Fruit fly (Drosophila melanogaster) whole organism, embryonic: ENCODE results near the gene DNAlig4.
A peak's percentile ranks its signal among the peaks of the same experiment; 100 is the strongest.

Source experiments
- B-H2 ChIP-seq: fragments of 200-800 bp; sonication (Bioruptor generic); optimal IDR thresholded peaks from 2 replicates; lab custom pipeline; 2018; ENCODE audit warnings: missing biosample characterization, mild to moderate bottlenecking, missing genetic modification characterization
- Bdp1 ChIP-seq: fragments of 200-800 bp; sonication (Bioruptor generic); optimal IDR thresholded peaks from 3 replicates; lab custom pipeline; 2016; ENCODE audit warnings: missing biosample characterization, missing genetic modification characterization
- Bgb ChIP-seq: fragments of 200-800 bp; sonication (Bioruptor generic); IDR thresholded peaks from 2 replicates; pipeline ENCODE4 v1.3.6; 2022; ENCODE audit warnings: missing biosample characterization, missing genetic modification characterization; ENCODE audit not compliant: partially characterized antibody
- CG10209 ChIP-seq: fragments of 200-800 bp; sonication (Bioruptor generic); optimal IDR thresholded peaks from 3 replicates; lab custom pipeline; 2017; ENCODE audit warnings: missing biosample characterization, mild to moderate bottlenecking, missing genetic modification characterization, missing genetic modification reagents
- CG10267 ChIP-seq: fragments of 200-800 bp; sonication (Bioruptor generic); optimal IDR thresholded peaks from 2 replicates; lab custom pipeline; 2018; ENCODE audit warnings: missing biosample characterization, mild to moderate bottlenecking, missing genetic modification characterization, moderate library complexity
- CG11085 ChIP-seq: fragments of 200-800 bp; sonication (Bioruptor generic); IDR thresholded peaks from 2 replicates; pipeline ENCODE4 v1.3.6; 2022; ENCODE audit warnings: missing biosample characterization, missing genetic modification characterization
- CG11247 ChIP-seq: fragments of 200-800 bp; sonication (Bioruptor generic); IDR thresholded peaks from 2 replicates; pipeline ENCODE4 v1.3.6; 2022; ENCODE audit warnings: missing biosample characterization, missing genetic modification characterization
- CG12071 ChIP-seq: fragments of 200-800 bp; sonication (Bioruptor generic); optimal IDR thresholded peaks from 3 replicates; lab custom pipeline; 2018; ENCODE audit warnings: missing biosample characterization, mild to moderate bottlenecking, missing genetic modification characterization
- CG13424 ChIP-seq: fragments of 200-800 bp; sonication (Bioruptor generic); optimal IDR thresholded peaks from 2 replicates; lab custom pipeline; 2019; ENCODE audit warnings: missing biosample characterization, mild to moderate bottlenecking, missing genetic modification characterization, moderate library complexity
- CG15011 ChIP-seq: fragments of 200-800 bp; sonication (Bioruptor generic); optimal IDR thresholded peaks from 3 replicates; lab custom pipeline; 2018; ENCODE audit warnings: missing biosample characterization, mild to moderate bottlenecking, missing genetic modification characterization
- CG15479 ChIP-seq: fragments of 200-800 bp; sonication (Bioruptor generic); optimal IDR thresholded peaks from 3 replicates; lab custom pipeline; 2019; ENCODE audit warnings: missing biosample characterization, mild to moderate bottlenecking, missing genetic modification characterization, moderate library complexity
- CG1602 ChIP-seq: fragments of 200-800 bp; sonication (Bioruptor generic); optimal IDR thresholded peaks from 3 replicates; lab custom pipeline; 2016; ENCODE audit warnings: missing biosample characterization, missing genetic modification characterization
- CG17328 ChIP-seq: fragments of 200-800 bp; sonication (Bioruptor generic); IDR thresholded peaks from 2 replicates; pipeline ENCODE4 v1.3.6; 2022; ENCODE audit warnings: missing biosample characterization, missing genetic modification characterization
- CG2199 ChIP-seq: fragments of 200-800 bp; sonication (Bioruptor generic); IDR thresholded peaks from 3 replicates; pipeline ENCODE4 v1.3.6; 2022; ENCODE audit warnings: missing biosample characterization, missing genetic modification characterization
- CG30431 ChIP-seq: fragments of 200-800 bp; sonication (Bioruptor generic); optimal IDR thresholded peaks from 2 replicates; lab custom pipeline; 2017; ENCODE audit warnings: missing biosample characterization, missing genetic modification characterization
- CG31224 ChIP-seq: fragments of 200-800 bp; sonication (Bioruptor generic); IDR thresholded peaks from 2 replicates; pipeline ENCODE4 v1.3.6; 2022; ENCODE audit warnings: missing biosample characterization, missing genetic modification characterization
- CG31365 ChIP-seq: fragments of 200-800 bp; sonication (Bioruptor generic); optimal IDR thresholded peaks from 2 replicates; lab custom pipeline; 2018; ENCODE audit warnings: missing biosample characterization, mild to moderate bottlenecking, missing genetic modification characterization
- CG32532 ChIP-seq: fragments of 200-800 bp; sonication (Bioruptor generic); IDR thresholded peaks from 2 replicates; pipeline ENCODE4 v1.3.6; 2022; ENCODE audit warnings: missing biosample characterization, missing genetic modification characterization
- CG32772 ChIP-seq: fragments of 200-800 bp; sonication (Bioruptor generic); IDR thresholded peaks from 2 replicates; pipeline ENCODE4 v1.3.6; 2022; ENCODE audit warnings: missing biosample characterization, missing genetic modification characterization
- CG34422 ChIP-seq: fragments of 200-800 bp; sonication (Bioruptor generic); IDR thresholded peaks from 3 replicates; pipeline ENCODE4 v1.3.6; 2022; ENCODE audit warnings: missing biosample characterization, missing genetic modification characterization
- CG3726 ChIP-seq: fragments of 200-800 bp; sonication (Bioruptor generic); IDR thresholded peaks from 3 replicates; pipeline ENCODE4, ENCODE4 v1.3.6; 2022; ENCODE audit warnings: missing biosample characterization, missing genetic modification characterization
- CG4282 ChIP-seq: fragments of 200-800 bp; sonication (Bioruptor generic); optimal IDR thresholded peaks from 2 replicates; lab custom pipeline; 2016; ENCODE audit warnings: missing biosample characterization, missing genetic modification characterization
- CG5953 ChIP-seq: fragments of 200-800 bp; sonication (Bioruptor generic); IDR thresholded peaks from 2 replicates; pipeline ENCODE4 v1.3.6; 2022; ENCODE audit warnings: missing biosample characterization, missing genetic modification characterization
- CG7372 ChIP-seq: fragments of 200-800 bp; sonication (Bioruptor generic); IDR thresholded peaks from 2 replicates; pipeline ENCODE4 v1.3.6; 2022; ENCODE audit warnings: missing biosample characterization, missing genetic modification characterization
- D ChIP-seq, 2 experiments: fragments of 200-800 bp in 1 of 2; fragments of >200 bp in 1 of 2; sonication (Bioruptor generic) in 1 of 2; optimal IDR thresholded peaks; 2 replicates in 1 of 2; 3 replicates in 1 of 2; lab custom pipeline; 2017; ENCODE audit warnings: mild to moderate bottlenecking in 1 of 2, missing biosample characterization in 1 of 2, missing genetic modification characterization in 1 of 2, missing genetic modification reagents in 1 of 2
- HHEX ChIP-seq: fragments of 200-800 bp; sonication (Bioruptor generic); optimal IDR thresholded peaks from 3 replicates; lab custom pipeline; 2017; ENCODE audit warnings: missing biosample characterization, mild to moderate bottlenecking, missing genetic modification characterization, missing genetic modification reagents
- Hmr ChIP-seq: fragments of 200-800 bp; sonication (Bioruptor generic); optimal IDR thresholded peaks from 3 replicates; lab custom pipeline; 2017; ENCODE audit warnings: mild to moderate bottlenecking, missing biosample characterization, missing genetic modification reagents, missing genetic modification characterization
- Hr51 ChIP-seq, 2 experiments: fragments of 200-800 bp; sonication (Bioruptor generic); optimal IDR thresholded peaks; 2 replicates in 1 of 2; 3 replicates in 1 of 2; lab custom pipeline; 2016 to 2018; ENCODE audit warnings: missing biosample characterization in 2 of 2, missing genetic modification characterization in 2 of 2, mild to moderate bottlenecking in 1 of 2, moderate library complexity in 1 of 2
- MBD-R2 ChIP-seq: fragments of 200-800 bp; sonication (Bioruptor generic); IDR thresholded peaks from 2 replicates; pipeline ENCODE4 v1.3.6; 2022; ENCODE audit warnings: missing biosample characterization, missing genetic modification characterization
- Poxn ChIP-seq: fragments of 200-800 bp; sonication (Bioruptor generic); IDR thresholded peaks from 2 replicates; pipeline ENCODE4 v1.3.6; 2022; ENCODE audit warnings: missing biosample characterization, missing genetic modification characterization
- Ravus ChIP-seq: fragments of 200-800 bp; sonication (Bioruptor generic); IDR thresholded peaks from 2 replicates; pipeline ENCODE4 v1.3.6; 2022; ENCODE audit warnings: missing biosample characterization, missing genetic modification characterization
- Ssrp ChIP-seq: fragments of 200-800 bp; sonication (Bioruptor generic); optimal IDR thresholded peaks from 2 replicates; lab custom pipeline; 2018; ENCODE audit warnings: missing biosample characterization, mild to moderate bottlenecking, missing genetic modification characterization, moderate library complexity
- ap ChIP-seq: fragments of 200-800 bp; sonication (Bioruptor generic); IDR thresholded peaks from 2 replicates; pipeline ENCODE4 v1.3.6; 2022; ENCODE audit warnings: missing biosample characterization, missing genetic modification characterization
- ash1 ChIP-seq: fragments of 200-800 bp; sonication (Bioruptor generic); optimal IDR thresholded peaks from 2 replicates; lab custom pipeline; 2018; ENCODE audit warnings: missing biosample characterization, mild to moderate bottlenecking, missing genetic modification characterization
- ato ChIP-seq: fragments of 200-800 bp; sonication (Bioruptor generic); IDR thresholded peaks from 2 replicates; pipeline ENCODE4 v1.3.6; 2022; ENCODE audit warnings: missing biosample characterization, missing genetic modification characterization; ENCODE audit not compliant: partially characterized antibody
- bab2 ChIP-seq: fragments of 200-800 bp; sonication (Bioruptor generic); optimal IDR thresholded peaks from 2 replicates; lab custom pipeline; 2016; ENCODE audit warnings: missing biosample characterization, missing genetic modification characterization
- chinmo ChIP-seq: fragments of 200-800 bp; sonication (Bioruptor generic); IDR thresholded peaks from 4 replicates; pipeline ENCODE4 v1.3.6; 2022; ENCODE audit warnings: missing biosample characterization, missing genetic modification characterization; ENCODE audit not compliant: partially characterized antibody
- en ChIP-seq: fragments of 200-800 bp; sonication (Bioruptor generic); optimal IDR thresholded peaks from 2 replicates; lab custom pipeline; 2016; ENCODE audit warnings: missing biosample characterization, missing genetic modification characterization
- ham ChIP-seq: fragments of 200-800 bp; sonication (Bioruptor generic); IDR thresholded peaks from 2 replicates; pipeline ENCODE4 v1.3.6; 2022; ENCODE audit warnings: missing biosample characterization, missing genetic modification characterization
- oc ChIP-seq: fragments of 200-800 bp; sonication (Bioruptor generic); optimal IDR thresholded peaks from 2 replicates; lab custom pipeline; 2018; ENCODE audit warnings: missing biosample characterization, mild to moderate bottlenecking, missing genetic modification characterization, moderate library complexity
- otp ChIP-seq: fragments of 200-800 bp; sonication (Bioruptor generic); IDR thresholded peaks from 3 replicates; pipeline ENCODE4, ENCODE4 v1.3.6; 2022; ENCODE audit warnings: missing biosample characterization, missing genetic modification characterization
- pan ChIP-seq, 4 experiments: fragments of >200 bp in 3 of 4; fragments of 200-800 bp in 1 of 4; sonication (Bioruptor generic) in 1 of 4; optimal IDR thresholded peaks in 3 of 4; IDR thresholded peaks in 1 of 4; 2 replicates each; pipeline versions ENCODE4 v1.3.6 to Lab custom; 2017 to 2022; ENCODE audit warnings: missing biosample characterization in 2 of 4, missing genetic modification characterization in 2 of 4, mixed read lengths in 1 of 4
- pita ChIP-seq: fragments of 200-800 bp; sonication (Bioruptor generic); optimal IDR thresholded peaks from 2 replicates; lab custom pipeline; 2017; ENCODE audit warnings: missing biosample characterization, mild to moderate bottlenecking, missing genetic modification characterization
- schlank ChIP-seq: fragments of 200-800 bp; sonication (Bioruptor generic); optimal IDR thresholded peaks from 2 replicates; lab custom pipeline; 2018; ENCODE audit warnings: missing biosample characterization, mild to moderate bottlenecking, missing genetic modification characterization
- sim ChIP-seq: fragments of 200-800 bp; sonication (Bioruptor generic); IDR thresholded peaks from 2 replicates; pipeline ENCODE4 v1.3.6; 2022; ENCODE audit warnings: missing biosample characterization, missing genetic modification characterization
- sisA ChIP-seq: fragments of 200-800 bp; sonication (Bioruptor generic); IDR thresholded peaks from 2 replicates; pipeline ENCODE4 v1.3.6; 2022; ENCODE audit warnings: missing biosample characterization, missing genetic modification characterization
- slou ChIP-seq: fragments of 200-800 bp; sonication (Bioruptor generic); optimal IDR thresholded peaks from 3 replicates; lab custom pipeline; 2016; ENCODE audit warnings: missing biosample characterization, missing genetic modification characterization
- stwl ChIP-seq: fragments of 200-800 bp; sonication (Bioruptor generic); optimal IDR thresholded peaks from 3 replicates; lab custom pipeline; 2018; ENCODE audit warnings: missing biosample characterization, mild to moderate bottlenecking, missing genetic modification characterization, moderate library complexity
- sug ChIP-seq: fragments of 200-800 bp; optimal IDR thresholded peaks from 2 replicates; lab custom pipeline; 2019; ENCODE audit warnings: missing biosample characterization, mild to moderate bottlenecking, missing genetic modification characterization, moderate library complexity

The DNAlig4 gene

DNA sequence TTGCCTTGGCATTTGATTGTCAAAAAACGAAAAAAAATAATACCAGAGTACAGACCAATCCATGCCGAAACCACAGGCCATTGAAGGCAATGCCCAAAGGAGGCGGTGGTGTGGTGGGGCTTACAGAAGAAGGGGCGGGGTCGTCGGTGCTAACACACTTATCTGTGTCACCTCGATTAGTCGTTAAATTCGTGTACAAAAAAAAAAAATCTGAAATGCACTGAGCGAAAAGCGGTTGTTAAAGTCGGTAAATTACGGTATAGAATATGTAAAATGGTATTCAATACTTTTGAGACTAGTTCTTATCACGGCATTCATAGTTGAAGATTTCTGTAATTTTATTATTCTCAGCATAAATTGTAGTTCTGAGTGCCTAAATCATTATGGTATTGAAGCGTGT, 23.6 kb downstream of the DNAlig4 start (continued):
- TF ChIP-seq CG3726 (no peak), CG13424 (tag; lab: Kevin White, UChicago) (peak; percentile 35), slou (GFP tag; lab: Kevin White, UChicago) (no peak), Ssrp (tag; lab: Kevin White, UChicago) (peak; percentile 37), sim (peak; percentile 61; the same call in 1 of the 2 replicates), ato (GFP tag; lab: Robert Waterston, UW) (no peak), otp (peak; percentile 58; the same call in 1 of the 3 replicates), CG15479 (GFP tag; lab: Kevin White, UChicago) (no peak), Hmr (GFP tag; lab: Kevin White, UChicago) (peak; percentile 12), CG4282 (GFP tag; lab: Kevin White, UChicago) (no peak), CG7372 (GFP tag; lab: Robert Waterston, UW) (no peak), schlank (tag; lab: Kevin White, UChicago) (no peak), stwl (no peak), CG11085 (GFP tag; lab: Robert Waterston, UW) (no peak), CG10267 (tag; lab: Kevin White, UChicago) (peak; percentile 46), sisA (GFP tag; lab: Robert Waterston, UW) (peak; percentile 71), Bgb (GFP tag; lab: Robert Waterston, UW) (no peak; the same call in 1 of the 2 replicates), Hr51 (GFP tag; optimal IDR thresholded peaks at IDR 0.05; lab: Kevin White, UChicago) (peak in 1 of 2 experiments; percentile 51), CG34422 (peak; percentile 75), D (optimal IDR thresholded peaks at IDR 0.05; lab: Kevin White, UChicago) (no peak), D (GFP tag; optimal IDR thresholded peaks at IDR 0.05; lab: Kevin White, UChicago) (peak; percentile 28), CG30431 (GFP tag; lab: Kevin White, UChicago) (no peak), CG10209 (GFP tag; lab: Kevin White, UChicago) (peak; percentile 39), ham (GFP tag; lab: Robert Waterston, UW) (no peak), oc (tag; lab: Kevin White, UChicago) (no peak), CG5953 (GFP tag; lab: Robert Waterston, UW) (0 out of 2 replicates have a peak, but pooled peaks have one; percentile 24), B-H2 (no peak), Bdp1 (GFP tag; lab: Kevin White, UChicago) (peak; percentile 2), Poxn (GFP tag; lab: Robert Waterston, UW) (no peak), pan (optimal IDR thresholded peaks at IDR 0.05; lab: Kevin White, UChicago) (no peak), pan (GFP tag; optimal IDR thresholded peaks at IDR 0.05 in 1 of 2, IDR thresholded peaks at IDR 0.05 in 1 of 2) (peak in 1 of 2 experiments; percentile 83), HHEX (GFP tag; lab: Kevin White, UChicago) (peak; percentile 53), CG2199 (GFP tag; lab: Robert Waterston, UW) (0 out of 3 replicates have a peak, but pooled peaks have one; percentile 40), CG32772 (GFP tag; lab: Robert Waterston, UW) (peak; percentile 73), ash1 (GFP tag; lab: Kevin White, UChicago) (no peak), CG12071 (GFP tag; lab: Kevin White, UChicago) (peak; percentile 48), CG31365 (tag; lab: Kevin White, UChicago) (no peak), pita (no peak), MBD-R2 (no peak), CG17328 (GFP tag; lab: Robert Waterston, UW) (0 out of 2 replicates have a peak, but pooled peaks have one; percentile 27), CG11247 (GFP tag; lab: Robert Waterston, UW) (peak; percentile 65), CG1602 (GFP tag; lab: Kevin White, UChicago) (peak; percentile 38), Ravus (GFP tag; lab: Robert Waterston, UW) (peak; percentile 41), chinmo (GFP tag; lab: Robert Waterston, UW) (0 out of 4 replicates have a peak, but pooled peaks have one; percentile 59), bab2 (GFP tag; lab: Kevin White, UChicago) (peak; percentile 48), CG32532 (GFP tag; lab: Robert Waterston, UW) (peak; percentile 67), ap (GFP tag; lab: Robert Waterston, UW) (peak; percentile 61), en (GFP tag; lab: Kevin White, UChicago) (no peak), CG15011 (peak; percentile 30), CG31224 (peak; percentile 21; the same call in 1 of the 2 replicates), sug (tag; lab: Kevin White, UChicago) (peak; percentile 67)
